Fruit fly (Drosophila melanogaster) whole organism: ENCODE results near the gene fipi.

ENCODE experiments used
- CG8478 ChIP-seq: fragments of >200 bp; optimal IDR thresholded peaks from 2 replicates; lab custom pipeline; 2018; ENCODE audit warnings: inconsistent platforms
- pan ChIP-seq: fragments of >200 bp; optimal IDR thresholded peaks from 2 replicates; lab custom pipeline; 2017

DNA sequence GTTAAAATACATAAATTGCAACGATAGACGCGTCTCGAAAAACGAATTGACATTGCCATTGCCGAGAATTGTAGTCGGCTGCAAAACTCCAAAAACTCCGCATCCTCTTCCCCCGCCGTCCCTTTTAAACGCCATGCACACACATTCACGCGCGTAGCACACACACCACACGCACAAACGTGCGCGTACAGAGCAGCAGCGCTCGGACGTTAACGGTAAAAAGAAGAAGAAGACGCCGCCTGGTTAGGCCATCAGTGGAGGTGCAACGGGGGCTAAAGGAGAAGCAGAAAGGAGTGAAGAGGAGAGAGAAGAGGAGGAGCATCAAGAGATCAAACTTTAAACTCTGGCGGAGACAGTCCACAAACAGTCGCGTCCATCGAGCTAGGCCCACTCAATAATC, 28.4 kb upstream of the fipi start:
- no peak for TF ChIP-seq CG8478 (lab: Kevin White, UChicago)
- TF ChIP-seq pan (lab: Kevin White, UChicago): no peak
